ENCODE assay signal across 2 fruit fly cellular contexts in genomic region chr3R:24010637-24011214, dm6.
TF ChIP-seq lines count a peak whose summit lies in the region.

No protein-coding gene starts in this region.

TF ChIP-seq in whole organism, embryonic, 481 proteins besides CTCF, POLR2A, EP300 and RAD21 (continued from another document and continues in another):
- TF ChIP-seq CG12942 (GFP tag; optimal IDR thresholded peaks at IDR 0.05; lab: Kevin White, UChicago) (peak; percentile 36), sd (tag; optimal IDR thresholded peaks at IDR 0.05; lab: Kevin White, UChicago) (peak; percentile 41), Drgx (GFP tag; IDR thresholded peaks at IDR 0.05; lab: Robert Waterston, UW) (peak; percentile 74), tin (GFP tag; optimal IDR thresholded peaks at IDR 0.05; lab: Kevin White, UChicago) (no peak), CG11085 (GFP tag; IDR thresholded peaks at IDR 0.05; lab: Robert Waterston, UW) (peak; percentile 28; the same call in 1 of the 2 replicates), Ssrp (tag; optimal IDR thresholded peaks at IDR 0.05; lab: Kevin White, UChicago) (peak; percentile 43), lab (GFP tag; optimal IDR thresholded peaks at IDR 0.05; lab: Kevin White, UChicago) (peak; percentile 78), HmgZ (tag; optimal IDR thresholded peaks at IDR 0.05; lab: Kevin White, UChicago) (peak; percentile 34), slbo (GFP tag; IDR thresholded peaks at IDR 0.05; lab: Robert Waterston, UW) (peak; percentile 79), E2f2 (GFP tag; IDR thresholded peaks at IDR 0.05; lab: Robert Waterston, UW) (peak; percentile 47; the same call in 1 of the 2 replicates), br (optimal IDR thresholded peaks at IDR 0.05; lab: Kevin White, UChicago) (no peak), HLH4C (GFP tag; IDR thresholded peaks at IDR 0.05; lab: Robert Waterston, UW; ENCODE audit: partially characterized antibody) (no peak), CG3407 (GFP tag; optimal IDR thresholded peaks at IDR 0.05; lab: Kevin White, UChicago) (peak; percentile 35), Rfx (GFP tag; IDR thresholded peaks at IDR 0.05; lab: Robert Waterston, UW) (peak; percentile 81), Elba2 (GFP tag; optimal IDR thresholded peaks at IDR 0.05; lab: Kevin White, UChicago) (no peak), chinmo (GFP tag; IDR thresholded peaks at IDR 0.05; lab: Robert Waterston, UW; ENCODE audit: partially characterized antibody) (no peak), jumu (GFP tag; optimal IDR thresholded peaks at IDR 0.05; lab: Kevin White, UChicago) (no peak), Sry-β (GFP tag; optimal IDR thresholded peaks at IDR 0.05; lab: Kevin White, UChicago) (no peak), CG7357 (GFP tag; IDR thresholded peaks at IDR 0.05; lab: Robert Waterston, UW) (peak; percentile 53; the same call in 2 of the 3 replicates), CG30403 (GFP tag; optimal IDR thresholded peaks at IDR 0.05; lab: Kevin White, UChicago) (peak; percentile 50), CG3847 (GFP tag; IDR thresholded peaks at IDR 0.05; lab: Robert Waterston, UW) (peak; percentile 72), Trl (optimal IDR thresholded peaks at IDR 0.05; lab: Kevin White, UChicago) (no peak), Trl (GFP tag; optimal IDR thresholded peaks at IDR 0.05; lab: Kevin White, UChicago) (no peak), CG2678 (tag; optimal IDR thresholded peaks at IDR 0.05; lab: Kevin White, UChicago) (peak; percentile 69), zen2 (GFP tag; IDR thresholded peaks at IDR 0.05; lab: Robert Waterston, UW; ENCODE audit: partially characterized antibody) (no peak), CG10959 (GFP tag; IDR thresholded peaks at IDR 0.05; lab: Robert Waterston, UW) (no peak), CG6765 (GFP tag; optimal IDR thresholded peaks at IDR 0.05; lab: Kevin White, UChicago) (no peak), lov (optimal IDR thresholded peaks at IDR 0.05; lab: Kevin White, UChicago) (no peak), lov (GFP tag; IDR thresholded peaks at IDR 0.05; lab: Robert Waterston, UW) (no peak), CG12769 (tag; optimal IDR thresholded peaks at IDR 0.05; lab: Kevin White, UChicago) (peak; percentile 72), Bdp1 (GFP tag; optimal IDR thresholded peaks at IDR 0.05; lab: Kevin White, UChicago) (no peak), CG17912 (GFP tag; optimal IDR thresholded peaks at IDR 0.05; lab: Kevin White, UChicago) (no peak), tx (GFP tag; optimal IDR thresholded peaks at IDR 0.05; lab: Kevin White, UChicago) (no peak), tll (GFP tag; optimal IDR thresholded peaks at IDR 0.05; lab: Kevin White, UChicago) (no peak), pan (optimal IDR thresholded peaks at IDR 0.05; lab: Kevin White, UChicago) (no peak), pan (GFP tag; optimal IDR thresholded peaks at IDR 0.05 in 1 of 2, IDR thresholded peaks at IDR 0.05 in 1 of 2) (peak in 1 of 2 experiments; percentile 76), ttk (GFP tag; IDR thresholded peaks at IDR 0.05; lab: Robert Waterston, UW) (peak; percentile 55; the same call in 1 of the 2 replicates), ewg (GFP tag; optimal IDR thresholded peaks at IDR 0.05; lab: Kevin White, UChicago) (no peak), dati (GFP tag; IDR thresholded peaks at IDR 0.05; lab: Robert Waterston, UW) (no peak), CG8359 (GFP tag; optimal IDR thresholded peaks at IDR 0.05; lab: Kevin White, UChicago; ENCODE audit: borderline replicate concordance) (no peak), CG10321 (GFP tag; IDR thresholded peaks at IDR 0.05; lab: Robert Waterston, UW) (no peak), dmrt11E (tag; optimal IDR thresholded peaks at IDR 0.05; lab: Kevin White, UChicago) (peak; percentile 4), abd-A (tag; optimal IDR thresholded peaks at IDR 0.05; lab: Kevin White, UChicago) (no peak), her (GFP tag; optimal IDR thresholded peaks at IDR 0.05; lab: Kevin White, UChicago) (no peak), CG4404 (GFP tag; IDR thresholded peaks at IDR 0.05; lab: Robert Waterston, UW) (peak; percentile 33), trh (GFP tag; optimal IDR thresholded peaks at IDR 0.05; lab: Kevin White, UChicago) (no peak), wek (GFP tag; optimal IDR thresholded peaks at IDR 0.05; lab: Kevin White, UChicago) (no peak), da (GFP tag; optimal IDR thresholded peaks at IDR 0.05; lab: Kevin White, UChicago) (no peak), ro (GFP tag; IDR thresholded peaks at IDR 0.05; lab: Robert Waterston, UW) (no peak), mld (GFP tag; IDR thresholded peaks at IDR 0.05; lab: Robert Waterston, UW; ENCODE audit: partially characterized antibody) (no peak), h (optimal IDR thresholded peaks at IDR 0.05; lab: Kevin White, UChicago) (no peak), CG7987 (GFP tag; optimal IDR thresholded peaks at IDR 0.05; lab: Kevin White, UChicago) (no peak), Dbx (GFP tag; IDR thresholded peaks at IDR 0.05; lab: Robert Waterston, UW) (peak; percentile 83), Nf-YC (tag; optimal IDR thresholded peaks at IDR 0.05; lab: Kevin White, UChicago) (peak; percentile 40), HmgD (GFP tag; optimal IDR thresholded peaks at IDR 0.05; lab: Kevin White, UChicago) (no peak), TFAM (GFP tag; optimal IDR thresholded peaks at IDR 0.05; lab: Kevin White, UChicago) (no peak), CG12299 (tag; optimal IDR thresholded peaks at IDR 0.05; lab: Kevin White, UChicago) (peak; percentile 18), BtbVII (GFP tag; optimal IDR thresholded peaks at IDR 0.05; lab: Kevin White, UChicago) (peak; percentile 29), ems (GFP tag; optimal IDR thresholded peaks at IDR 0.05; lab: Kevin White, UChicago) (no peak), eyg (GFP tag; optimal IDR thresholded peaks at IDR 0.05; lab: Kevin White, UChicago) (no peak), eve (GFP tag; optimal IDR thresholded peaks at IDR 0.05; lab: Kevin White, UChicago) (peak in 1 of 2 experiments; percentile 73), Hey (tag; optimal IDR thresholded peaks at IDR 0.05; lab: Kevin White, UChicago) (no peak), psq (GFP tag; optimal IDR thresholded peaks at IDR 0.05; lab: Kevin White, UChicago) (no peak), Gsc (GFP tag; IDR thresholded peaks at IDR 0.05; lab: Robert Waterston, UW) (no peak), nom (GFP tag; optimal IDR thresholded peaks at IDR 0.05; lab: Kevin White, UChicago) (peak; percentile 48), grau (tag; optimal IDR thresholded peaks at IDR 0.05; lab: Kevin White, UChicago) (peak; percentile 74), trem (tag; optimal IDR thresholded peaks at IDR 0.05; lab: Kevin White, UChicago) (no peak)

TF ChIP-seq in whole organism, prepupa, 60 proteins besides CTCF, POLR2A, EP300 and RAD21 (continued from another document):
- TF ChIP-seq Ets96B (tag; optimal IDR thresholded peaks at IDR 0.05; lab: Kevin White, UChicago) (peak; percentile 26), CG6792 (GFP tag; optimal IDR thresholded peaks at IDR 0.05; lab: Kevin White, UChicago) (peak; percentile 18), CG15336 (GFP tag; IDR thresholded peaks at IDR 0.05; lab: Robert Waterston, UW) (peak; percentile 55), CG32006 (GFP tag; optimal IDR thresholded peaks at IDR 0.05; lab: Kevin White, UChicago) (peak; percentile 72), CG11294 (GFP tag; IDR thresholded peaks at IDR 0.05; lab: Robert Waterston, UW) (no peak; the same call in 1 of the 2 replicates), lz (GFP tag; optimal IDR thresholded peaks at IDR 0.05; lab: Kevin White, UChicago) (peak; percentile 48), CG31627 (GFP tag; optimal IDR thresholded peaks at IDR 0.05; lab: Kevin White, UChicago) (peak; percentile 42), CG11762 (GFP tag; optimal IDR thresholded peaks at IDR 0.05; lab: Kevin White, UChicago; ENCODE audit: insufficient read depth) (no peak), dsx (GFP tag; optimal IDR thresholded peaks at IDR 0.05; lab: Kevin White, UChicago; ENCODE audit: poor library complexity, severe bottlenecking) (no peak), Sox102F (GFP tag; optimal IDR thresholded peaks at IDR 0.05; lab: Kevin White, UChicago) (peak; percentile 48), acj6 (GFP tag; optimal IDR thresholded peaks at IDR 0.05; lab: Kevin White, UChicago) (peak; percentile 48), fd85E (GFP tag; optimal IDR thresholded peaks at IDR 0.05; lab: Kevin White, UChicago) (no peak), Lpt (GFP tag; optimal IDR thresholded peaks at IDR 0.05; lab: Kevin White, UChicago) (peak; percentile 26), eg (GFP tag; IDR thresholded peaks at IDR 0.05; lab: Robert Waterston, UW) (peak; percentile 80), CG3919 (GFP tag; optimal IDR thresholded peaks at IDR 0.05; lab: Kevin White, UChicago) (peak; percentile 49), Eip78C (GFP tag; lab: Kevin White, UChicago) (peak; percentile 82), topi (GFP tag; optimal IDR thresholded peaks at IDR 0.05; lab: Kevin White, UChicago) (peak; percentile 42), CG16779 (tag; optimal IDR thresholded peaks at IDR 0.05; lab: Kevin White, UChicago) (peak; percentile 2), Ets21C (GFP tag; optimal IDR thresholded peaks at IDR 0.05; lab: Kevin White, UChicago) (no peak), CG3032 (tag; optimal IDR thresholded peaks at IDR 0.05; lab: Kevin White, UChicago) (no peak), cyc (GFP tag; optimal IDR thresholded peaks at IDR 0.05; lab: Kevin White, UChicago) (peak; percentile 46), CG6854 (GFP tag; optimal IDR thresholded peaks at IDR 0.05; lab: Kevin White, UChicago) (no peak), Hr39 (GFP tag; optimal IDR thresholded peaks at IDR 0.05; lab: Kevin White, UChicago) (peak; percentile 53), svp (GFP tag; lab: Kevin White, UChicago) (peak; percentile 73), CG8632 (GFP tag; optimal IDR thresholded peaks at IDR 0.05; lab: Kevin White, UChicago) (peak; percentile 23), CG6808 (GFP tag; optimal IDR thresholded peaks at IDR 0.05; lab: Kevin White, UChicago) (no peak), Smox (GFP tag; optimal IDR thresholded peaks at IDR 0.05; lab: Kevin White, UChicago) (peak; percentile 54), CG6276 (GFP tag; optimal IDR thresholded peaks at IDR 0.05; lab: Kevin White, UChicago) (peak; percentile 62), achi (GFP tag; optimal IDR thresholded peaks at IDR 0.05; lab: Kevin White, UChicago) (peak; percentile 44), CG8319 (GFP tag; optimal IDR thresholded peaks at IDR 0.05; lab: Kevin White, UChicago) (no peak), CG1621 (tag; optimal IDR thresholded peaks at IDR 0.05; lab: Kevin White, UChicago) (no peak), Met (GFP tag; optimal IDR thresholded peaks at IDR 0.05; lab: Kevin White, UChicago) (peak; percentile 34), vri (GFP tag; optimal IDR thresholded peaks at IDR 0.05; lab: Kevin White, UChicago) (no peak), spab (GFP tag; optimal IDR thresholded peaks at IDR 0.05; lab: Kevin White, UChicago) (no peak), dac (GFP tag; optimal IDR thresholded peaks at IDR 0.05; lab: Kevin White, UChicago) (no peak), CG11902 (GFP tag; optimal IDR thresholded peaks at IDR 0.05; lab: Kevin White, UChicago) (no peak), CG7368 (GFP tag; optimal IDR thresholded peaks at IDR 0.05; lab: Kevin White, UChicago) (peak; percentile 25)
